Worm (Caenorhabditis elegans) whole organism, L4 larva: ENCODE data around the gene K03H6.4.

ENCODE experiments used
- ama-1 ChIP-seq: fragments of 150-350 bp; optimal IDR thresholded peaks from 2 replicates; lab custom pipeline; 2014; ENCODE audit warnings: inconsistent platforms, mixed read lengths
- jun-1 ChIP-seq: fragments of 150-350 bp; optimal IDR thresholded peaks from 2 replicates; lab custom pipeline; 2014; ENCODE audit warnings: missing biosample characterization, missing genetic modification reagents, missing genetic modification characterization
- madf-9 ChIP-seq: fragments of 200-800 bp; sonication (Bioruptor generic); conservative IDR thresholded peaks from 2 replicates; pipeline ENCODE4 v1.3.6; 2022; ENCODE audit warnings: missing genetic modification reagents, missing genetic modification characterization, missing compliant biosample characterization
- unc-39 ChIP-seq: sonication (generic microtip); optimal IDR thresholded peaks from 2 replicates; lab custom pipeline; 2017; ENCODE audit warnings: missing biosample characterization, missing genetic modification characterization
- ztf-11 ChIP-seq: fragments of 150-350 bp; optimal IDR thresholded peaks from 2 replicates; lab custom pipeline; 2014; ENCODE audit warnings: missing biosample characterization, missing genetic modification characterization

ce11 chrIV:1559931-1560330 is 38.8 kb upstream of the K03H6.4 start, which contains the start of gene Y41D4B.17:
- no peak for TF ChIP-seq ama-1 (lab: Kevin White, UChicago)
- no peak for TF ChIP-seq madf-9 (GFP tag; lab: Robert Waterston, UW)
- TF ChIP-seq unc-39 = no peak
- TF ChIP-seq jun-1 (tag; lab: Kevin White, UChicago) = no peak
- no peak for TF ChIP-seq ztf-11 (tag; lab: Kevin White, UChicago)
